Worm (Caenorhabditis elegans) whole organism, L2 larva: Measurements from ENCODE around the gene C12D5.10.

Experiments
- R02D3.7 ChIP-seq: fragments of 150-350 bp; optimal IDR thresholded peaks from 2 replicates; lab custom pipeline; 2014; ENCODE audit warnings: missing biosample characterization, missing genetic modification characterization
- ZK546.5 ChIP-seq: sonication (generic microtip); optimal IDR thresholded peaks from 2 replicates; lab custom pipeline; 2017; ENCODE audit warnings: missing biosample characterization, missing genetic modification characterization
- ama-1 ChIP-seq: fragments of 150-350 bp; optimal IDR thresholded peaks from 2 replicates; lab custom pipeline; 2018; ENCODE audit warnings: inconsistent platforms
- blmp-1 ChIP-seq: sonication (generic microtip); optimal IDR thresholded peaks from 2 replicates; lab custom pipeline; 2017; ENCODE audit warnings: missing genetic modification characterization, mild to moderate bottlenecking, missing compliant biosample characterization, antibody characterized with exemption, moderate library complexity; ENCODE audit not compliant: insufficient read depth
- ceh-16 ChIP-seq: fragments of 150-350 bp; optimal IDR thresholded peaks from 2 replicates; lab custom pipeline; 2014; ENCODE audit warnings: missing biosample characterization, missing genetic modification characterization
- ceh-82 ChIP-seq: fragments of 150-350 bp; optimal IDR thresholded peaks from 2 replicates; lab custom pipeline; 2014; ENCODE audit warnings: missing biosample characterization, missing genetic modification characterization
- crh-2 ChIP-seq: sonication (generic microtip); optimal IDR thresholded peaks from 2 replicates; lab custom pipeline; 2017; ENCODE audit warnings: missing biosample characterization, missing genetic modification characterization
- dmd-4 ChIP-seq: sonication (generic microtip); optimal IDR thresholded peaks from 2 replicates; lab custom pipeline; 2017; ENCODE audit warnings: missing biosample characterization, missing genetic modification characterization
- elt-1 ChIP-seq: fragments of 150-350 bp; optimal IDR thresholded peaks from 2 replicates; lab custom pipeline; 2014; ENCODE audit warnings: missing biosample characterization, missing genetic modification characterization
- fos-1 ChIP-seq: fragments of 150-350 bp; optimal IDR thresholded peaks from 2 replicates; lab custom pipeline; 2014; ENCODE audit warnings: missing biosample characterization, missing genetic modification characterization
- lin-11 ChIP-seq: fragments of 150-350 bp; sonication (generic microtip); optimal IDR thresholded peaks from 2 replicates; lab custom pipeline; 2014; ENCODE audit warnings: missing biosample characterization, missing genetic modification characterization, inconsistent platforms, mixed read lengths
- lin-39 ChIP-seq: fragments of 150-350 bp; optimal IDR thresholded peaks from 2 replicates; lab custom pipeline; 2014; ENCODE audit warnings: missing biosample characterization, missing genetic modification reagents, missing genetic modification characterization
- lsy-2 ChIP-seq, 2 experiments: fragments of 150-350 bp in 1 of 2; sonication (generic microtip) in 1 of 2; optimal IDR thresholded peaks; 2 replicates each; lab custom pipeline; 2014 to 2017; ENCODE audit warnings: missing biosample characterization in 2 of 2, missing genetic modification characterization in 2 of 2
- mbf-1 ChIP-seq: sonication (generic microtip); optimal IDR thresholded peaks from 2 replicates; lab custom pipeline; 2017; ENCODE audit warnings: missing biosample characterization, missing genetic modification characterization
- mdl-1 ChIP-seq, 2 experiments: fragments of 150-350 bp in 1 of 2; sonication (generic microtip) in 1 of 2; optimal IDR thresholded peaks; 2 replicates each; lab custom pipeline; 2017; ENCODE audit warnings: missing biosample characterization in 2 of 2, missing genetic modification characterization in 2 of 2
- nhr-10 ChIP-seq: sonication (generic microtip); optimal IDR thresholded peaks from 2 replicates; lab custom pipeline; 2017; ENCODE audit warnings: missing biosample characterization, missing genetic modification characterization
- nhr-11 ChIP-seq: fragments of 150-350 bp; optimal IDR thresholded peaks from 2 replicates; lab custom pipeline; 2014; ENCODE audit warnings: missing biosample characterization, missing genetic modification characterization
- nhr-12 ChIP-seq: fragments of 150-350 bp; optimal IDR thresholded peaks from 2 replicates; lab custom pipeline; 2014; ENCODE audit warnings: missing biosample characterization, missing genetic modification characterization
- nhr-129 ChIP-seq: fragments of 150-350 bp; optimal IDR thresholded peaks from 2 replicates; lab custom pipeline; 2014; ENCODE audit warnings: missing biosample characterization, missing genetic modification characterization
- nhr-21 ChIP-seq: fragments of 150-350 bp; optimal IDR thresholded peaks from 2 replicates; lab custom pipeline; 2014; ENCODE audit warnings: missing biosample characterization, missing genetic modification characterization
- nhr-23 ChIP-seq: fragments of 150-350 bp; optimal IDR thresholded peaks from 2 replicates; lab custom pipeline; 2014; ENCODE audit warnings: missing biosample characterization, missing genetic modification reagents, missing genetic modification characterization
- nhr-25 ChIP-seq: fragments of 150-350 bp; sonication (generic microtip); optimal IDR thresholded peaks from 3 replicates; lab custom pipeline; 2014; ENCODE audit warnings: missing biosample characterization, missing genetic modification characterization
- nhr-6 ChIP-seq: fragments of 150-350 bp; optimal IDR thresholded peaks from 2 replicates; lab custom pipeline; 2014; ENCODE audit warnings: missing biosample characterization, missing genetic modification characterization
- nhr-77 ChIP-seq: fragments of 150-350 bp; optimal IDR thresholded peaks from 2 replicates; lab custom pipeline; 2014; ENCODE audit warnings: missing biosample characterization, missing genetic modification characterization
- peb-1 ChIP-seq: fragments of 150-350 bp; optimal IDR thresholded peaks from 2 replicates; lab custom pipeline; 2014; ENCODE audit warnings: missing biosample characterization, missing genetic modification characterization
- sem-4 ChIP-seq: fragments of 150-350 bp; optimal IDR thresholded peaks from 2 replicates; lab custom pipeline; 2014; ENCODE audit warnings: missing biosample characterization, missing genetic modification reagents, missing genetic modification characterization
- skn-1 ChIP-seq: sonication (generic microtip); optimal IDR thresholded peaks from 2 replicates; lab custom pipeline; 2017; ENCODE audit warnings: missing biosample characterization, missing genetic modification characterization
- sma-9 ChIP-seq, 2 experiments: fragments of 150-350 bp in 1 of 2; sonication (generic microtip) in 1 of 2; optimal IDR thresholded peaks; 2 replicates each; lab custom pipeline; 2014 to 2016; ENCODE audit warnings: missing genetic modification characterization in 2 of 2, mild to moderate bottlenecking in 1 of 2, missing biosample characterization in 1 of 2, missing compliant biosample characterization in 1 of 2, missing genetic modification reagents in 1 of 2, moderate library complexity in 1 of 2
- unc-39 ChIP-seq: fragments of 150-350 bp; optimal IDR thresholded peaks from 2 replicates; lab custom pipeline; 2014; ENCODE audit warnings: missing biosample characterization, missing genetic modification characterization
- unc-62 ChIP-seq: fragments of 150-350 bp; optimal IDR thresholded peaks from 2 replicates; lab custom pipeline; 2014; ENCODE audit warnings: missing biosample characterization, missing genetic modification reagents, missing genetic modification characterization
- zag-1 ChIP-seq: fragments of 150-350 bp; optimal IDR thresholded peaks from 2 replicates; lab custom pipeline; 2014; ENCODE audit warnings: missing biosample characterization, missing genetic modification characterization
- ztf-1 ChIP-seq: fragments of 200-800 bp; sonication (Bioruptor generic); conservative IDR thresholded peaks from 2 replicates; pipeline ENCODE4 v1.3.6; 2022; ENCODE audit warnings: missing genetic modification characterization, missing compliant biosample characterization
- ztf-11 ChIP-seq: sonication (generic microtip); optimal IDR thresholded peaks from 2 replicates; lab custom pipeline; 2017; ENCODE audit warnings: missing biosample characterization, missing genetic modification characterization
- ztf-4 ChIP-seq: fragments of 150-350 bp; optimal IDR thresholded peaks from 2 replicates; lab custom pipeline; 2014; ENCODE audit warnings: missing biosample characterization, missing genetic modification characterization

Gene C12D5.10

DNA sequence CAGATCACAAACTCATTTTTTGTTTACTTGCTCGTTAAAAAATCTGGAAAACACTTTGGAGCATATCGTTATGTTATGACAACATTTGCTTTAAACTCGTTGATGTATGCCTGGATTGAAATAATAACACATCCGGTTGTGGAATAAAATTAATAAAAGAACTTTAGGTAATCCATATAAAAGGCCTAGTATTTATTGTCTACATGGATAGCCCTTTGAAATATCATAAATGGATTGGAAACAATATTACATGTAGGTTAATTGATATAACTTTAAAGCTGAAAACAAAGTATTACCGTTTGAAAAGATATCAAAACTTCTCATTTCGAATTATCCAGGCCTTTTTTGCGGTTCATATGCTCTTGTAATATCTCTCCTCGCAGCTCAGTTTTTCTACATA is 2.7 kb downstream of the C12D5.10 start:
- TF ChIP-seq ztf-4 (tag; lab: Kevin White, UChicago) (no peak), ZK546.5 (tag; lab: Kevin White, UChicago) (no peak), nhr-12 (tag; lab: Kevin White, UChicago) (no peak), lin-39 (tag; lab: Kevin White, UChicago) (no peak), ztf-1 (no peak), peb-1 (tag; lab: Kevin White, UChicago) (no peak)
- TF ChIP-seq, all 48 proteins: peak for 0

DNA sequence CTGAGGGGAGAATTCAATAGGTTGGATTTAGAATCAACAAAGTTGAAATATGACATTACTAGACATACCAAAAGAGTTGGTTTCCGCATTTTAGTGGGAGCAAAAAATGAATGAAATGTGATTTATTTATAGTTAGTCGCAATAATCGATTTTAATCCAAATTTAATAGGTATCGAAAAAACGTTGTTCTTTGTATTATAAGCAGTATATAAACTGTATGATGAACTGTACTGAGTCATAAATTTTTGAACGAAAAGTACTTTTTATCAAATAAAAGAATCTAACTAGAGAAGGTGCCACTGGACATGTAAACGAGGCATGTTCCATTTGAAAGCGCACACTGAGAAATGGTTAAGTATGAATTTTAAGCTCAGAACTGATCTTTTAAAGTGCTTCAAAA is 3.4 kb downstream of the C12D5.10 start, which contains the start of gene C12D5.9:
Gene C12D5.9, minus strand, starts transcription at position 101 of the 400 bp plus-strand sequence.
- no peak for TF ChIP-seq crh-2 (tag; lab: Kevin White, UChicago)
- TF ChIP-seq lin-11 (tag; lab: Kevin White, UChicago), result no peak
- no peak for TF ChIP-seq elt-1 (tag; lab: Kevin White, UChicago)
- no peak for TF ChIP-seq unc-62 (GFP tag; lab: Kevin White, UChicago)

DNA sequence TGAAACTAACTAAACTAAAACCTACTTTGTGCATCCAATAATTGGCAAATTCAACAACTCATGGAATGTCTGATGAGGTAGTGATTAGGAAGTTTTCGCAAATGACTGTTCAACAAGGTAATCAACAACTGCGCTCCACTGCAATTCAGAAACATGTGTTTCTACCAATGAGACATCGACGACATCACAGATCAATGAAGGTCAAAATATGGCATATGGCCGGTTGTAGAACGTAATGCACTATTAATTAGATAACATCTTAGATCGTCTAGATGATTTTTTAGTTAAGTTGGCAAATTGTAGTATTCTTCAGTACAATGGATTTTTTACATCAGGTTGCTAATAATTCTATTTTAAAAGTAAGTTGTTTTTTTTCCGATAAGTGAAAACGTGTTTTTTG is 7.1 kb downstream of the C12D5.10 start, which contains the start of the genes nhr-94 and nhr-152:
Gene nhr-94, minus strand, starts transcription at position 147 of the 400 bp plus-strand sequence.
Gene nhr-152, plus strand, starts transcription at position 162 of the 400 bp plus-strand sequence.
- peak; percentile 11 for TF ChIP-seq elt-1 (tag; lab: Kevin White, UChicago)
- TF ChIP-seq fos-1 (tag; lab: Kevin White, UChicago), result peak; percentile 6
- TF ChIP-seq lin-39 (tag; lab: Kevin White, UChicago), result no peak
- TF ChIP-seq R02D3.7 (tag; lab: Kevin White, UChicago), result no peak
- peak; percentile 82 for TF ChIP-seq sma-9 (GFP tag; optimal IDR thresholded peaks at IDR 0.05; lab: Kevin White, UChicago)
- TF ChIP-seq sma-9 (tag; optimal IDR thresholded peaks at IDR 0.05; lab: Kevin White, UChicago), result no peak
- TF ChIP-seq skn-1 (tag; lab: Kevin White, UChicago), result no peak
- no peak for TF ChIP-seq nhr-21 (tag; lab: Kevin White, UChicago)
- TF ChIP-seq lsy-2 (tag; optimal IDR thresholded peaks at IDR 0.05; lab: Kevin White, UChicago), result no peak
- no peak for TF ChIP-seq ztf-11 (tag; lab: Kevin White, UChicago)
- TF ChIP-seq nhr-25 (tag; lab: Kevin White, UChicago), result peak; percentile 77
- TF ChIP-seq unc-39 (tag; lab: Kevin White, UChicago), result no peak
- no peak for TF ChIP-seq mdl-1 (tag; optimal IDR thresholded peaks at IDR 0.05; lab: Kevin White, UChicago)

DNA sequence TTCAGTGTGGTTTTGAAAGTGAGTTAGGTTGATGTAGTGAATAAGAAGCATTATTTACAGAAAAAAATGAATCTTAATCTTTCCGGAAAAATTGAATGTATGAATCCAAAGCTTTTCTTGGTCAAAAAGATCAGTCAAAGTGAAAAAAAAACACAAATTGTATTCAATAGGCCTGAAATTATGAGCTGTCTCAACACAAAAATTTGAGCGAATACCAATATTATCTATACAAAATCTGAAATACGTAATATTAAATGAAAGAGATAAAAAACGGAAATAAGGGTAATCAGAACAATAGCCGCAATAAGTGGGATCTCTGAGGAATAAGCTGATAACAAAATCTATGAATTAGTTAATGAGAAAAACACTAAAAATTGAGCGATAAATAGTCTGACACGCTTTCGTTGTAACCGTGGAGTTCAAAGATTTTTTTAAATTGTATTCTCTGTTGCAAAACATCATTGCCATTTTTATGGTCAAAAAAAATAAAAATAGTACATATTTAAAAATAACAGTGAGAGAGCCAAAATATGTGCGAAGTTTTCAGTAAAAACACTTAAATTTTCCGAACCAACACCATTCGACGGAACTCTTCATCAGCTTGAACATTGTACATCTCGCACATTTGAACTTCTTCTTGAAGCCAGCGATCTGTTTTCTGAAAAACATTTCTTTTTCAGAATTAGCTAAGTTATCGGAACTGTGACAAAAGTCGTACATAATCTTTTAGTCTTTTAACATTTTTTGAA is 9.2 kb downstream of the C12D5.10 start, which contains the start of gene sre-11:
Gene sre-11, minus strand, starts transcription at position 51 of the 749 bp plus-strand sequence.
- TF ChIP-seq nhr-11 (no peak), ceh-16 (tag; lab: Kevin White, UChicago) (no peak), lin-39 (tag; lab: Kevin White, UChicago) (no peak), mbf-1 (no peak), sma-9 (GFP tag; optimal IDR thresholded peaks at IDR 0.05; lab: Kevin White, UChicago) (no peak), sma-9 (tag; optimal IDR thresholded peaks at IDR 0.05; lab: Kevin White, UChicago) (no peak), nhr-23 (tag; lab: Kevin White, UChicago) (no peak), nhr-6 (no peak), zag-1 (tag; lab: Kevin White, UChicago) (no peak), blmp-1 (no peak), ama-1 (lab: Kevin White, UChicago) (no peak), ceh-82 (tag; lab: Kevin White, UChicago) (no peak), R02D3.7 (tag; lab: Kevin White, UChicago) (no peak), unc-62 (GFP tag; lab: Kevin White, UChicago) (no peak), nhr-129 (tag; lab: Kevin White, UChicago) (no peak), elt-1 (tag; lab: Kevin White, UChicago) (no peak), nhr-10 (tag; lab: Kevin White, UChicago) (no peak), nhr-21 (tag; lab: Kevin White, UChicago) (no peak), sem-4 (tag; lab: Kevin White, UChicago) (no peak), dmd-4 (no peak), nhr-77 (no peak)
